Fruit fly (Drosophila melanogaster): ENCODE data around the gene ArgRS.

ArgRS gene

DNA sequence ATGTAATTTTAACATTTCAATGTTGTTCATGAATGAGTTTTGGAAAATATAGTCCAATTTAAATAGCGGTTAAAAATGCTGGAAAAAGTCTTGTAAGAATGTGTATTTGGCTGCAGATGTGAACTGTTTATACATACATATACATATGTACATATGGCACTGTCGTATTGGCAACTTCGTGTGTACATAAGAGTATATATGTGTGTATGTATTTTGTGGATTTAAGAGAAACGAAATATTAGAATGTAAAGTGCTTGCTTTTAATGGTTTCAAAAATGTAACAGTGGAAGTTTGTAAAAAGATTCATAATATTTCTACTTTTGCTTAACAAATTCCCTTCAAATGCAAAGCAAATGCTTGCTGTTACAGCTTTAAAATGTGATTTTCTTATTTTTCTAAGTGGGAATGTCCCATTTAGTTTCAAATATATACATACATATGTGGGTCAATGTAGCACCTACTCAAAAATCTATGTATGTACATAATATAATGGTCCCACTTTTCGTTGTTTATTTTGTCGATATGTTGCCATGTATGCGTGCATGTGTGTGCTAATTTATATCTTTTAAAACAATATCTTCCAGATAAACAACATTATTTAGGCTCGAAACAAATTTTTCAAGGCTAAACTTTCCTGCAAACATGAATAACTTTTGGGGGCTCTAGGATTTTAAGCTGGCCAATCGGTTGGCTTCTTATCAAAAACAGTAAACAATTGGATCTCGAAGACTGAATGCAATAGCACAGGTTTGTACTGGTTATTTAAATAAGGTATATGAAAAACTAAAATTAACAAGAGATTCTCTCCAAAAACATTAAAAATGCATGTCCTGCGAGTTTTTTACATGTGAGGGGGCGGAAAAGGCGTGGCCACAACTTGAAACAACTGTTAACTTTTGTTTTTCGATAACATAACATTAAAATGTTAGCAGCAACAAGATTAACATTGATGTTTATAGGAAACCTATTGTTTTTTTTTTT lies 27.1 kb upstream of the ArgRS start (continued):
- TF ChIP-seq so (GFP tag; IDR thresholded peaks at IDR 0.05) (peak; percentile 82; the same call in 2 of the 3 replicates), CG17385 (GFP tag; optimal IDR thresholded peaks at IDR 0.05) (peak; percentile 69), her (GFP tag; optimal IDR thresholded peaks at IDR 0.05) (peak; percentile 42), row (GFP tag; IDR thresholded peaks at IDR 0.05) (no peak)

- TF ChIP-seq CG17328 (GFP tag; IDR thresholded peaks at IDR 0.05) (no peak), ato (GFP tag; IDR thresholded peaks at IDR 0.05; ENCODE audit: partially characterized antibody) (peak; percentile 91), NFAT (GFP tag; IDR thresholded peaks at IDR 0.05) (no peak), MBD-R2 (GFP tag; IDR thresholded peaks at IDR 0.05) (0 out of 2 replicates have a peak, but pooled peaks have one; percentile 20), fd64A (GFP tag; optimal IDR thresholded peaks at IDR 0.05) (no peak), Dref (GFP tag; IDR thresholded peaks at IDR 0.05) (peak; percentile 69), crol (GFP tag; IDR thresholded peaks at IDR 0.05) (no peak), nerfin-1 (tag; optimal IDR thresholded peaks at IDR 0.05) (peak; percentile 56), CG18764 (GFP tag; optimal IDR thresholded peaks at IDR 0.05) (no peak), CG34376 (GFP tag; optimal IDR thresholded peaks at IDR 0.05) (peak; percentile 10), slp2 (GFP tag; optimal IDR thresholded peaks at IDR 0.05) (no peak), trem (tag; optimal IDR thresholded peaks at IDR 0.05) (peak; percentile 72), Bdp1 (GFP tag; optimal IDR thresholded peaks at IDR 0.05) (no peak), CG2129 (GFP tag; IDR thresholded peaks at IDR 0.05; ENCODE audit: partially characterized antibody) (peak; percentile 80), CG16863 (GFP tag; optimal IDR thresholded peaks at IDR 0.05) (no peak), CG6175 (GFP tag; IDR thresholded peaks at IDR 0.05) (no peak), row (GFP tag; IDR thresholded peaks at IDR 0.05) (peak; percentile 59; the same call in 2 of the 3 replicates), Pdp1 (GFP tag; optimal IDR thresholded peaks at IDR 0.05) (peak in 1 of 2 experiments; percentile 91), chinmo (GFP tag; IDR thresholded peaks at IDR 0.05; ENCODE audit: partially characterized antibody) (0 out of 4 replicates have a peak, but pooled peaks have one; percentile 59), HLH4C (GFP tag; IDR thresholded peaks at IDR 0.05; ENCODE audit: partially characterized antibody) (peak; percentile 96), CTCF (GFP tag; optimal IDR thresholded peaks at IDR 0.05) (no peak), dysf (GFP tag; IDR thresholded peaks at IDR 0.05) (no peak), zen2 (GFP tag; IDR thresholded peaks at IDR 0.05; ENCODE audit: partially characterized antibody) (no peak; the same call in 2 of the 3 replicates), CG2889 (GFP tag; IDR thresholded peaks at IDR 0.05) (no peak), vnd (GFP tag; IDR thresholded peaks at IDR 0.05; ENCODE audit: partially characterized antibody) (peak; percentile 92), TFAM (GFP tag; optimal IDR thresholded peaks at IDR 0.05) (no peak), hbn (GFP tag; IDR thresholded peaks at IDR 0.05; ENCODE audit: partially characterized antibody) (peak; percentile 83), Opbp (GFP tag; IDR thresholded peaks at IDR 0.05; ENCODE audit: partially characterized antibody) (peak; percentile 79), tna (GFP tag; IDR thresholded peaks at IDR 0.05; ENCODE audit: partially characterized antibody) (peak; percentile 93), ttk (GFP tag; IDR thresholded peaks at IDR 0.05) (no peak), HmgZ (tag; optimal IDR thresholded peaks at IDR 0.05) (peak; percentile 48), CG42726 (GFP tag; IDR thresholded peaks at IDR 0.05; ENCODE audit: partially characterized antibody) (peak; percentile 50; the same call in 1 of the 2 replicates), hb (GFP tag; IDR thresholded peaks at IDR 0.05; ENCODE audit: partially characterized antibody) (peak; percentile 92), CG2120 (GFP tag; optimal IDR thresholded peaks at IDR 0.05) (peak; percentile 12), CG8281 (tag; optimal IDR thresholded peaks at IDR 0.05) (no peak), CG9727 (GFP tag; optimal IDR thresholded peaks at IDR 0.05) (peak; percentile 12), Atf3 (GFP tag; optimal IDR thresholded peaks at IDR 0.05) (no peak), CG1832 (GFP tag; optimal IDR thresholded peaks at IDR 0.05) (no peak), corto (GFP tag; optimal IDR thresholded peaks at IDR 0.05) (no peak), CG2116 (GFP tag; optimal IDR thresholded peaks at IDR 0.05) (peak; percentile 96), CG8359 (GFP tag; optimal IDR thresholded peaks at IDR 0.05; ENCODE audit: borderline replicate concordance) (no peak), phol (tag; optimal IDR thresholded peaks at IDR 0.05) (peak; percentile 51), Dp (GFP tag; optimal IDR thresholded peaks at IDR 0.05) (peak; percentile 56)
These were observed 25.9 kb upstream of the ArgRS start, which contains the start of gene CG16952 for dm6 chrX:15869843-15870242. TSS of gene CG16952 (plus strand) at chrX:15870183.
